Fruit fly (Drosophila melanogaster) whole organism, embryonic: Measurements from ENCODE around the gene CG1136.

ENCODE experiments used
- BEAF-32 ChIP-seq: fragments of 200-800 bp; sonication (Bioruptor generic); optimal IDR thresholded peaks from 3 replicates; lab custom pipeline; 2017; ENCODE audit warnings: missing biosample characterization, missing genetic modification characterization, mild to moderate bottlenecking, moderate library complexity, missing genetic modification reagents
- Bteb2 ChIP-seq: fragments of 200-800 bp; sonication (Bioruptor generic); optimal IDR thresholded peaks from 2 replicates; lab custom pipeline; 2016; ENCODE audit warnings: missing biosample characterization, missing genetic modification characterization
- CG10366 ChIP-seq: fragments of 200-800 bp; sonication (Bioruptor generic); IDR thresholded peaks from 2 replicates; pipeline ENCODE4 v1.3.6; 2022; ENCODE audit warnings: missing biosample characterization, missing genetic modification characterization
- CG10979 ChIP-seq: fragments of 200-800 bp; sonication (Bioruptor generic); optimal IDR thresholded peaks from 2 replicates; lab custom pipeline; 2018; ENCODE audit warnings: missing biosample characterization, mild to moderate bottlenecking, missing genetic modification characterization, moderate library complexity
- CG13624 ChIP-seq: fragments of 200-800 bp; sonication (Bioruptor generic); optimal IDR thresholded peaks from 2 replicates; lab custom pipeline; 2016; ENCODE audit warnings: missing biosample characterization, missing genetic modification characterization
- CG14050 ChIP-seq: fragments of 200-800 bp; sonication (Bioruptor generic); IDR thresholded peaks from 3 replicates; pipeline ENCODE4 v1.3.6; 2022; ENCODE audit warnings: missing biosample characterization, missing genetic modification characterization
- CG14860 ChIP-seq: fragments of 200-800 bp; sonication (Bioruptor generic); IDR thresholded peaks from 3 replicates; pipeline ENCODE4 v1.3.6; 2022; ENCODE audit warnings: missing biosample characterization, missing genetic modification characterization; ENCODE audit not compliant: partially characterized antibody
- CG15011 ChIP-seq: fragments of 200-800 bp; sonication (Bioruptor generic); optimal IDR thresholded peaks from 3 replicates; lab custom pipeline; 2018; ENCODE audit warnings: missing biosample characterization, mild to moderate bottlenecking, missing genetic modification characterization
- CG15073 ChIP-seq: fragments of 200-800 bp; sonication (Bioruptor generic); optimal IDR thresholded peaks from 2 replicates; lab custom pipeline; 2016; ENCODE audit warnings: missing biosample characterization, missing genetic modification characterization
- CG15601 ChIP-seq: fragments of 200-800 bp; sonication (Bioruptor generic); optimal IDR thresholded peaks from 3 replicates; lab custom pipeline; 2019; ENCODE audit warnings: missing biosample characterization, mild to moderate bottlenecking, missing genetic modification characterization, moderate library complexity
- CG18011 ChIP-seq: fragments of 200-800 bp; sonication (Bioruptor generic); optimal IDR thresholded peaks from 2 replicates; lab custom pipeline; 2017; ENCODE audit warnings: missing biosample characterization, missing genetic modification characterization, mild to moderate bottlenecking, moderate library complexity, missing genotype
- CG32532 ChIP-seq: fragments of 200-800 bp; sonication (Bioruptor generic); IDR thresholded peaks from 2 replicates; pipeline ENCODE4 v1.3.6; 2022; ENCODE audit warnings: missing biosample characterization, missing genetic modification characterization
- CG34376 ChIP-seq: fragments of 200-800 bp; sonication (Bioruptor generic); optimal IDR thresholded peaks from 2 replicates; lab custom pipeline; 2018; ENCODE audit warnings: missing biosample characterization, mild to moderate bottlenecking, missing genetic modification characterization
- CG6765 ChIP-seq: fragments of 200-800 bp; sonication (Bioruptor generic); optimal IDR thresholded peaks from 3 replicates; lab custom pipeline; 2017; ENCODE audit warnings: missing biosample characterization, mild to moderate bottlenecking, missing genetic modification characterization
- CG7271 ChIP-seq: fragments of 200-800 bp; sonication (Bioruptor generic); optimal IDR thresholded peaks from 2 replicates; lab custom pipeline; 2018; ENCODE audit warnings: missing biosample characterization, mild to moderate bottlenecking, missing genetic modification characterization, moderate library complexity
- CG7839 ChIP-seq: fragments of 200-800 bp; sonication (Bioruptor generic); optimal IDR thresholded peaks from 3 replicates; lab custom pipeline; 2018; ENCODE audit warnings: missing biosample characterization, mild to moderate bottlenecking, missing genetic modification characterization, moderate library complexity
- CrebB ChIP-seq: fragments of 200-800 bp; sonication (Bioruptor generic); optimal IDR thresholded peaks from 3 replicates; lab custom pipeline; 2018; ENCODE audit warnings: missing biosample characterization, mild to moderate bottlenecking, missing genetic modification characterization
- Doc2 ChIP-seq: fragments of 200-800 bp; sonication (Bioruptor generic); IDR thresholded peaks from 2 replicates; pipeline ENCODE4 v1.3.6; 2022; ENCODE audit warnings: missing biosample characterization, missing genetic modification characterization
- Ets65A ChIP-seq: fragments of 200-800 bp; sonication (Bioruptor generic); peaks from one replicate; lab custom pipeline; 2016; ENCODE audit warnings: missing biosample characterization, missing genetic modification characterization
- Hr3 ChIP-seq: fragments of 200-800 bp; sonication (Bioruptor generic); optimal IDR thresholded peaks from 3 replicates; lab custom pipeline; 2016; ENCODE audit warnings: missing biosample characterization, missing genetic modification characterization
- Hr51 ChIP-seq, 2 experiments: fragments of 200-800 bp; sonication (Bioruptor generic); optimal IDR thresholded peaks; 2 replicates in 1 of 2; 3 replicates in 1 of 2; lab custom pipeline; 2016 to 2018; ENCODE audit warnings: missing biosample characterization in 2 of 2, missing genetic modification characterization in 2 of 2, mild to moderate bottlenecking in 1 of 2, moderate library complexity in 1 of 2
- Lpt ChIP-seq: fragments of >200 bp; optimal IDR thresholded peaks from 2 replicates; lab custom pipeline; 2018; ENCODE audit warnings: missing biosample characterization, missing genetic modification characterization
- Myb ChIP-seq: fragments of 200-800 bp; sonication (Bioruptor generic); optimal IDR thresholded peaks from 2 replicates; lab custom pipeline; 2016; ENCODE audit warnings: missing biosample characterization, missing genetic modification characterization
- Pdp1 ChIP-seq, 2 experiments: fragments of 200-800 bp; sonication (Bioruptor generic); optimal IDR thresholded peaks; 3 replicates each; lab custom pipeline; 2016; ENCODE audit warnings: missing biosample characterization in 2 of 2, missing genetic modification characterization in 2 of 2, mild to moderate bottlenecking in 1 of 2, moderate library complexity in 1 of 2
- Sry-δ ChIP-seq: fragments of 200-800 bp; sonication (Bioruptor generic); optimal IDR thresholded peaks from 2 replicates; lab custom pipeline; 2016; ENCODE audit warnings: missing biosample characterization, missing genetic modification characterization
- TFAM ChIP-seq: fragments of 200-800 bp; sonication (Bioruptor generic); optimal IDR thresholded peaks from 2 replicates; lab custom pipeline; 2017; ENCODE audit warnings: missing biosample characterization, missing genetic modification characterization, inconsistent platforms
- Trl ChIP-seq, 3 experiments: fragments of >200 bp in 2 of 3; fragments of 200-800 bp in 1 of 3; sonication (Bioruptor generic) in 1 of 3; optimal IDR thresholded peaks; 2 replicates in 1 of 3; 3 replicates in 2 of 3; lab custom pipeline; 2016 to 2017; ENCODE audit warnings: missing biosample characterization in 1 of 3, missing genetic modification characterization in 1 of 3
- amos ChIP-seq: fragments of 200-800 bp; sonication (Bioruptor generic); IDR thresholded peaks from 2 replicates; pipeline ENCODE4 v1.3.6; 2022; ENCODE audit warnings: missing biosample characterization, missing genetic modification characterization; ENCODE audit not compliant: partially characterized antibody
- cg ChIP-seq: fragments of 200-800 bp; sonication (Bioruptor generic); optimal IDR thresholded peaks from 3 replicates; lab custom pipeline; 2019; ENCODE audit warnings: missing biosample characterization, mild to moderate bottlenecking, missing genetic modification characterization, moderate library complexity
- crp ChIP-seq, 2 experiments: fragments of 200-800 bp; sonication (Bioruptor generic); optimal IDR thresholded peaks; 2 replicates in 1 of 2; 3 replicates in 1 of 2; lab custom pipeline; 2017; ENCODE audit warnings: missing biosample characterization in 2 of 2, missing genetic modification characterization in 2 of 2, mild to moderate bottlenecking in 1 of 2, moderate library complexity in 1 of 2
- cwo ChIP-seq: fragments of 200-800 bp; sonication (Bioruptor generic); optimal IDR thresholded peaks from 3 replicates; lab custom pipeline; 2017; ENCODE audit warnings: missing biosample characterization, missing genetic modification characterization, mild to moderate bottlenecking, moderate library complexity, missing genetic modification reagents
- dm ChIP-seq: fragments of 200-800 bp; sonication (Bioruptor generic); optimal IDR thresholded peaks from 3 replicates; lab custom pipeline; 2016; ENCODE audit warnings: missing biosample characterization, missing genetic modification characterization
- ems ChIP-seq: fragments of 200-800 bp; sonication (Bioruptor generic); optimal IDR thresholded peaks from 3 replicates; lab custom pipeline; 2016; ENCODE audit warnings: missing biosample characterization, missing genetic modification characterization
- esg ChIP-seq: fragments of 200-800 bp; sonication (Bioruptor generic); conservative IDR thresholded peaks from 2 replicates; pipeline ENCODE4 v1.3.6; 2022; ENCODE audit warnings: missing biosample characterization, missing genetic modification characterization
- fru ChIP-seq: fragments of >200 bp; optimal IDR thresholded peaks from 2 replicates; lab custom pipeline; 2017
- gfzf ChIP-seq: fragments of 200-800 bp; sonication (Bioruptor generic); optimal IDR thresholded peaks from 2 replicates; lab custom pipeline; 2016; ENCODE audit warnings: missing biosample characterization, mild to moderate bottlenecking, missing genetic modification characterization, moderate library complexity
- gsb-n ChIP-seq: fragments of 200-800 bp; sonication (Bioruptor generic); optimal IDR thresholded peaks from 3 replicates; lab custom pipeline; 2018; ENCODE audit warnings: missing biosample characterization, mild to moderate bottlenecking, missing genetic modification characterization
- knrl ChIP-seq: fragments of 200-800 bp; sonication (Bioruptor generic); IDR thresholded peaks from 3 replicates; pipeline ENCODE4 v1.3.6; 2022; ENCODE audit warnings: missing biosample characterization, missing genetic modification characterization; ENCODE audit not compliant: partially characterized antibody
- lilli ChIP-seq: fragments of 200-800 bp; sonication (Bioruptor generic); optimal IDR thresholded peaks from 3 replicates; lab custom pipeline; 2016; ENCODE audit warnings: missing biosample characterization, missing genetic modification characterization
- mld ChIP-seq: fragments of 200-800 bp; sonication (Bioruptor generic); IDR thresholded peaks from 3 replicates; pipeline ENCODE4 v1.3.6; 2022; ENCODE audit warnings: missing biosample characterization, missing genetic modification characterization; ENCODE audit not compliant: partially characterized antibody
- nerfin-1 ChIP-seq: fragments of 200-800 bp; sonication (Bioruptor generic); optimal IDR thresholded peaks from 3 replicates; lab custom pipeline; 2019; ENCODE audit warnings: missing biosample characterization, mild to moderate bottlenecking, missing genetic modification characterization, moderate library complexity
- phol ChIP-seq: fragments of 200-800 bp; sonication (Bioruptor generic); optimal IDR thresholded peaks from 3 replicates; lab custom pipeline; 2018; ENCODE audit warnings: missing biosample characterization, mild to moderate bottlenecking, missing genetic modification characterization, moderate library complexity
- rib ChIP-seq: fragments of 200-800 bp; sonication (Bioruptor generic); IDR thresholded peaks from 2 replicates; pipeline ENCODE4 v1.3.6; 2022; ENCODE audit warnings: missing biosample characterization, missing genetic modification characterization
- shn ChIP-seq: fragments of 200-800 bp; sonication (Bioruptor generic); optimal IDR thresholded peaks from 3 replicates; lab custom pipeline; 2016; ENCODE audit warnings: missing biosample characterization, missing genetic modification characterization
- so ChIP-seq: fragments of 200-800 bp; sonication (Bioruptor generic); IDR thresholded peaks from 3 replicates; pipeline ENCODE4 v1.3.6; 2022; ENCODE audit warnings: missing biosample characterization, missing genetic modification characterization
- ssp ChIP-seq: fragments of 200-800 bp; sonication (Bioruptor generic); IDR thresholded peaks from 2 replicates; pipeline ENCODE4 v1.3.6; 2022; ENCODE audit warnings: missing biosample characterization, missing genetic modification characterization
- stwl ChIP-seq: fragments of 200-800 bp; sonication (Bioruptor generic); optimal IDR thresholded peaks from 3 replicates; lab custom pipeline; 2018; ENCODE audit warnings: missing biosample characterization, mild to moderate bottlenecking, missing genetic modification characterization, moderate library complexity
- tap ChIP-seq: fragments of 200-800 bp; optimal IDR thresholded peaks from 3 replicates; lab custom pipeline; 2019; ENCODE audit warnings: missing biosample characterization, mild to moderate bottlenecking, missing genetic modification characterization, moderate library complexity
- tup ChIP-seq: fragments of 200-800 bp; sonication (Bioruptor generic); optimal IDR thresholded peaks from 2 replicates; lab custom pipeline; 2016; ENCODE audit warnings: missing biosample characterization, mild to moderate bottlenecking, missing genetic modification characterization, moderate library complexity
- wor ChIP-seq: fragments of 200-800 bp; sonication (Bioruptor generic); IDR thresholded peaks from 2 replicates; pipeline ENCODE4 v1.3.6; 2022; ENCODE audit warnings: missing biosample characterization, missing genetic modification characterization

Gene CG1136

DNA sequence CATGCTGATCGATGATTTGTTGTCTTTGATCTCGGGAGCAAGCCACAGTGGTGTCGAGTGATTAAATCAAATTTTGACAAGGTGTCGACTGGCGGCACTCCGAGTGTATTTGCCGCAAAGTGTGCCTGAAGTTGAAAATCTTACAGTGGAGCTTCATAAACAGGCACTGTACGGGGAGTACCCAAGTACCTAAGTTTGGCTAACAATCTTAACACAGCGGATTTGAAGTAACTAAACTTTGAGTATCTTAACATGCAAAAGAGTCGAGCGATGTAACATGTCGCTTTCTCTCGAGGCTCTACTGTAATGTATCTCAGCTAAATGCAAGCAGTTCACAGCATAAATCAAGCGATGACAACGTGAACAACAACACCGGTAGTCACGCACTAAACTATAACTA lies 29.6 kb upstream of the CG1136 start (continued):
- TF ChIP-seq Pdp1 (GFP tag; optimal IDR thresholded peaks at IDR 0.05; lab: Kevin White, UChicago), result peak; percentile 43 to 59
- peak; percentile 43 for TF ChIP-seq Hr3 (GFP tag; lab: Kevin White, UChicago)
- no peak for TF ChIP-seq CG13624 (GFP tag; lab: Kevin White, UChicago)
- 0 out of 2 replicates have a peak, but pooled peaks have one; percentile 19 for TF ChIP-seq CG32532 (GFP tag; lab: Robert Waterston, UW)
- no peak for TF ChIP-seq BEAF-32 (GFP tag; lab: Kevin White, UChicago)
- no peak for TF ChIP-seq gfzf (GFP tag; lab: Kevin White, UChicago)
- peak; percentile 97 for TF ChIP-seq Ets65A (GFP tag; lab: Kevin White, UChicago)
- peak; percentile 53 for TF ChIP-seq ssp
- TF ChIP-seq Trl (optimal IDR thresholded peaks at IDR 0.05; lab: Kevin White, UChicago), result no peak
- TF ChIP-seq Trl (GFP tag; optimal IDR thresholded peaks at IDR 0.05; lab: Kevin White, UChicago), result peak; percentile 60
- TF ChIP-seq Hr51 (GFP tag; optimal IDR thresholded peaks at IDR 0.05; lab: Kevin White, UChicago), result peak in 1 of 2 experiments; percentile 7
- no peak for TF ChIP-seq Doc2 (GFP tag; lab: Robert Waterston, UW)
- TF ChIP-seq CG14050 (GFP tag; lab: Robert Waterston, UW), result no peak
- 0 out of 3 replicates have a peak, but pooled peaks have one; percentile 13 for TF ChIP-seq so (GFP tag; lab: Robert Waterston, UW)
- peak; percentile 56 for TF ChIP-seq nerfin-1
- TF ChIP-seq gsb-n (tag; lab: Kevin White, UChicago), result peak; percentile 65
- TF ChIP-seq Myb (GFP tag; lab: Kevin White, UChicago), result no peak
- no peak for TF ChIP-seq crp (GFP tag; optimal IDR thresholded peaks at IDR 0.05; lab: Kevin White, UChicago)
- no peak for TF ChIP-seq Bteb2
- TF ChIP-seq CG34376 (GFP tag; lab: Kevin White, UChicago), result no peak
- TF ChIP-seq amos (GFP tag; lab: Robert Waterston, UW), result no peak
- TF ChIP-seq CG15073 (GFP tag; lab: Kevin White, UChicago), result no peak
- peak; percentile 70 for TF ChIP-seq CG7839 (tag; lab: Kevin White, UChicago)
- TF ChIP-seq TFAM (GFP tag; lab: Kevin White, UChicago), result no peak
- peak; percentile 60; the same call in 1 of the 2 replicates for TF ChIP-seq esg
- TF ChIP-seq cwo (GFP tag; lab: Kevin White, UChicago), result no peak
- peak; percentile 51 for TF ChIP-seq lilli (GFP tag; lab: Kevin White, UChicago)
- peak; percentile 65 for TF ChIP-seq CG15601 (tag; lab: Kevin White, UChicago)
- peak; percentile 70 for TF ChIP-seq CG7271 (tag; lab: Kevin White, UChicago)
- TF ChIP-seq CG15011 (GFP tag; lab: Kevin White, UChicago), result no peak
- TF ChIP-seq phol, result peak; percentile 76
- TF ChIP-seq fru (lab: Kevin White, UChicago), result no peak
- TF ChIP-seq wor (GFP tag; lab: Robert Waterston, UW), result peak; percentile 58
- peak; percentile 66 for TF ChIP-seq CG10366
- TF ChIP-seq Sry-δ, result no peak
- no peak for TF ChIP-seq rib
- no peak for TF ChIP-seq CrebB (tag; lab: Kevin White, UChicago)
- TF ChIP-seq stwl (tag; lab: Kevin White, UChicago), result peak; percentile 15
- no peak for TF ChIP-seq CG6765
- TF ChIP-seq dm (GFP tag; lab: Kevin White, UChicago), result peak; percentile 10
- TF ChIP-seq shn (GFP tag; lab: Kevin White, UChicago), result peak; percentile 36
- TF ChIP-seq knrl (GFP tag; lab: Robert Waterston, UW), result no peak
- no peak for TF ChIP-seq Lpt
- TF ChIP-seq CG14860 (GFP tag; lab: Robert Waterston, UW), result no peak
- peak; percentile 79 for TF ChIP-seq CG10979 (tag; lab: Kevin White, UChicago)
- peak; percentile 20 for TF ChIP-seq ems (GFP tag; lab: Kevin White, UChicago)
- peak; percentile 1 for TF ChIP-seq tup
- TF ChIP-seq tap (tag; lab: Kevin White, UChicago), result peak; percentile 18
- TF ChIP-seq CG18011 (GFP tag; lab: Kevin White, UChicago), result no peak
- TF ChIP-seq cg, result no peak
- no peak for TF ChIP-seq mld (GFP tag; lab: Robert Waterston, UW)
